5 fruit fly cellular contexts compared by ENCODE assay signal in genomic region chr2L:11072250-11072649, dm6.
TF ChIP-seq lines count a peak whose summit lies in the region.

No protein-coding gene starts in this region.

- TF ChIP-seq CTCF in whole organism, embryonic (GFP tag; optimal IDR thresholded peaks at IDR 0.05; lab: Kevin White, UChicago) = no peak

TF ChIP-seq in whole organism, 6 proteins besides CTCF, POLR2A, EP300 and RAD21:
- TF ChIP-seq EcR (GFP tag; optimal IDR thresholded peaks at IDR 0.05; lab: Kevin White, UChicago) (peak in 1 of 2 experiments; percentile 39), CG8478 (optimal IDR thresholded peaks at IDR 0.05; lab: Kevin White, UChicago) (no peak), usp (GFP tag; optimal IDR thresholded peaks at IDR 0.05; lab: Kevin White, UChicago) (no peak), pan (optimal IDR thresholded peaks at IDR 0.05; lab: Kevin White, UChicago) (peak; percentile 75), Dll (optimal IDR thresholded peaks at IDR 0.05; lab: Kevin White, UChicago) (no peak), psq (optimal IDR thresholded peaks at IDR 0.05; lab: Kevin White, UChicago) (no peak)
TF ChIP-seq in whole organism: peak in this region for 2.

TF ChIP-seq in whole organism, embryonic, 481 proteins besides CTCF, POLR2A, EP300 and RAD21 (continues in another document):
- TF ChIP-seq zfh2 (GFP tag; optimal IDR thresholded peaks at IDR 0.05; lab: Kevin White, UChicago) (no peak), CG15696 (tag; optimal IDR thresholded peaks at IDR 0.05; lab: Kevin White, UChicago) (no peak), bsh (GFP tag; optimal IDR thresholded peaks at IDR 0.05; lab: Kevin White, UChicago) (peak in 1 of 2 experiments; percentile 40), CG4730 (GFP tag; IDR thresholded peaks at IDR 0.05; lab: Robert Waterston, UW) (no peak), ssp (GFP tag; IDR thresholded peaks at IDR 0.05; lab: Robert Waterston, UW) (no peak), Drgx (GFP tag; IDR thresholded peaks at IDR 0.05; lab: Robert Waterston, UW) (peak; percentile 17; the same call in 1 of the 2 replicates), CG1647 (GFP tag; optimal IDR thresholded peaks at IDR 0.05; lab: Kevin White, UChicago) (no peak), Adf1 (GFP tag; IDR thresholded peaks at IDR 0.05; lab: Robert Waterston, UW) (no peak), CoRest (tag; optimal IDR thresholded peaks at IDR 0.05; lab: Kevin White, UChicago) (no peak), Doc3 (GFP tag; IDR thresholded peaks at IDR 0.05; lab: Robert Waterston, UW; ENCODE audit: partially characterized antibody) (no peak), cato (GFP tag; optimal IDR thresholded peaks at IDR 0.05; lab: Kevin White, UChicago; ENCODE audit: borderline replicate concordance) (no peak), Dad (GFP tag; optimal IDR thresholded peaks at IDR 0.05; lab: Kevin White, UChicago) (no peak), vvl (GFP tag; IDR thresholded peaks at IDR 0.05; lab: Robert Waterston, UW) (no peak), CG6813 (GFP tag; optimal IDR thresholded peaks at IDR 0.05; lab: Kevin White, UChicago) (no peak), MTF-1 (GFP tag; optimal IDR thresholded peaks at IDR 0.05; lab: Kevin White, UChicago; ENCODE audit: borderline replicate concordance) (no peak), ranshi (GFP tag; IDR thresholded peaks at IDR 0.05; lab: Robert Waterston, UW) (no peak), CG12219 (GFP tag; optimal IDR thresholded peaks at IDR 0.05; lab: Kevin White, UChicago) (no peak), sim (GFP tag; IDR thresholded peaks at IDR 0.05; lab: Robert Waterston, UW) (no peak), Vsx1 (GFP tag; optimal IDR thresholded peaks at IDR 0.05; lab: Kevin White, UChicago) (no peak), luna (GFP tag; optimal IDR thresholded peaks at IDR 0.05; lab: Kevin White, UChicago) (no peak), sc (optimal IDR thresholded peaks at IDR 0.05; lab: Kevin White, UChicago) (no peak), sc (GFP tag; optimal IDR thresholded peaks at IDR 0.05; lab: Kevin White, UChicago) (no peak)

TF ChIP-seq in whole organism, prepupa, 60 proteins besides CTCF, POLR2A, EP300 and RAD21 (continues in another document):
- TF ChIP-seq CG10669 (GFP tag; optimal IDR thresholded peaks at IDR 0.05; lab: Kevin White, UChicago) (peak; percentile 76), CG4318 (GFP tag; optimal IDR thresholded peaks at IDR 0.05; lab: Kevin White, UChicago) (no peak), CG9139 (GFP tag; optimal IDR thresholded peaks at IDR 0.05; lab: Kevin White, UChicago) (peak; percentile 63), Hr39 (GFP tag; optimal IDR thresholded peaks at IDR 0.05; lab: Kevin White, UChicago) (peak; percentile 79), CG6854 (GFP tag; optimal IDR thresholded peaks at IDR 0.05; lab: Kevin White, UChicago) (no peak), achi (GFP tag; optimal IDR thresholded peaks at IDR 0.05; lab: Kevin White, UChicago) (peak; percentile 63), fkh (GFP tag; optimal IDR thresholded peaks at IDR 0.05; lab: Kevin White, UChicago) (no peak), CG11762 (GFP tag; optimal IDR thresholded peaks at IDR 0.05; lab: Kevin White, UChicago; ENCODE audit: insufficient read depth) (peak; percentile 17), vri (GFP tag; optimal IDR thresholded peaks at IDR 0.05; lab: Kevin White, UChicago) (peak; percentile 71), CG3032 (tag; optimal IDR thresholded peaks at IDR 0.05; lab: Kevin White, UChicago) (peak; percentile 75), Eip78C (GFP tag; lab: Kevin White, UChicago) (peak; percentile 85), CG3919 (GFP tag; optimal IDR thresholded peaks at IDR 0.05; lab: Kevin White, UChicago) (peak; percentile 77), net (GFP tag; optimal IDR thresholded peaks at IDR 0.05; lab: Kevin White, UChicago) (peak; percentile 39), cyc (GFP tag; optimal IDR thresholded peaks at IDR 0.05; lab: Kevin White, UChicago) (peak; percentile 80), CG7368 (GFP tag; optimal IDR thresholded peaks at IDR 0.05; lab: Kevin White, UChicago) (no peak), eg (GFP tag; IDR thresholded peaks at IDR 0.05; lab: Robert Waterston, UW) (0 out of 3 replicates have a peak, but pooled peaks have one; percentile 27), pdm3 (GFP tag; optimal IDR thresholded peaks at IDR 0.05; lab: Kevin White, UChicago) (peak; percentile 70), spab (GFP tag; optimal IDR thresholded peaks at IDR 0.05; lab: Kevin White, UChicago) (peak; percentile 77), esn (GFP tag; optimal IDR thresholded peaks at IDR 0.05; lab: Kevin White, UChicago) (peak; percentile 82), Sox102F (GFP tag; optimal IDR thresholded peaks at IDR 0.05; lab: Kevin White, UChicago) (peak; percentile 77), CG10631 (GFP tag; optimal IDR thresholded peaks at IDR 0.05; lab: Kevin White, UChicago) (peak; percentile 74), CG16779 (tag; optimal IDR thresholded peaks at IDR 0.05; lab: Kevin White, UChicago) (no peak)

TF ChIP-seq in whole organism, pupa, 21 proteins besides CTCF, POLR2A, EP300 and RAD21:
- TF ChIP-seq rn (GFP tag; IDR thresholded peaks at IDR 0.05; lab: Robert Waterston, UW) (no peak), fd96Ca (GFP tag; IDR thresholded peaks at IDR 0.05; lab: Robert Waterston, UW) (peak; percentile 61; the same call in 2 of the 3 replicates), CG17806 (tag; optimal IDR thresholded peaks at IDR 0.05; lab: Kevin White, UChicago) (peak; percentile 81), CG34367 (tag; optimal IDR thresholded peaks at IDR 0.05; lab: Kevin White, UChicago) (peak; percentile 75), CG8159 (tag; optimal IDR thresholded peaks at IDR 0.05; lab: Kevin White, UChicago) (peak; percentile 78), Snoo (tag; optimal IDR thresholded peaks at IDR 0.05; lab: Kevin White, UChicago) (peak; percentile 23), CG13204 (GFP tag; optimal IDR thresholded peaks at IDR 0.05; lab: Kevin White, UChicago) (peak; percentile 23), Pif1A (GFP tag; optimal IDR thresholded peaks at IDR 0.05; lab: Kevin White, UChicago) (peak; percentile 82), EcR (GFP tag; optimal IDR thresholded peaks at IDR 0.05; lab: Kevin White, UChicago) (peak; percentile 63), CG32121 (GFP tag; IDR thresholded peaks at IDR 0.05; lab: Robert Waterston, UW) (no peak), gl (tag; optimal IDR thresholded peaks at IDR 0.05; lab: Kevin White, UChicago) (peak; percentile 57), CG14655 (GFP tag; optimal IDR thresholded peaks at IDR 0.05; lab: Kevin White, UChicago) (peak; percentile 76), CG12605 (GFP tag; IDR thresholded peaks at IDR 0.05; lab: Robert Waterston, UW) (no peak), CG4496 (GFP tag; IDR thresholded peaks at IDR 0.05; lab: Robert Waterston, UW) (peak; percentile 68; the same call in 2 of the 3 replicates), Ets98B (GFP tag; IDR thresholded peaks at IDR 0.05; lab: Robert Waterston, UW) (no peak), D1 (tag; optimal IDR thresholded peaks at IDR 0.05; lab: Kevin White, UChicago) (peak; percentile 35), CG9948 (tag; optimal IDR thresholded peaks at IDR 0.05; lab: Kevin White, UChicago) (peak; percentile 79), Pif1B (GFP tag; optimal IDR thresholded peaks at IDR 0.05; lab: Kevin White, UChicago) (peak; percentile 71), CG8301 (tag; optimal IDR thresholded peaks at IDR 0.05; lab: Kevin White, UChicago) (peak; percentile 67), CG10348 (GFP tag; IDR thresholded peaks at IDR 0.05; lab: Robert Waterston, UW) (no peak), CG15710 (tag; optimal IDR thresholded peaks at IDR 0.05; lab: Kevin White, UChicago) (peak; percentile 78)

TF ChIP-seq in whole organism, wandering third instar larva, 38 proteins besides CTCF, POLR2A, EP300 and RAD21 (continues in another document):
- peak; percentile 84 for TF ChIP-seq ey (GFP tag; optimal IDR thresholded peaks at IDR 0.05; lab: Kevin White, UChicago)
- TF ChIP-seq usp (GFP tag; optimal IDR thresholded peaks at IDR 0.05; lab: Kevin White, UChicago) = no peak
- TF ChIP-seq woc (GFP tag; optimal IDR thresholded peaks at IDR 0.05; lab: Kevin White, UChicago) = peak; percentile 88
- TF ChIP-seq lola (GFP tag; optimal IDR thresholded peaks at IDR 0.05; lab: Kevin White, UChicago) = no peak
- TF ChIP-seq Jra (GFP tag; optimal IDR thresholded peaks at IDR 0.05; lab: Kevin White, UChicago) = no peak
- no peak for TF ChIP-seq jim (GFP tag; optimal IDR thresholded peaks at IDR 0.05; lab: Kevin White, UChicago)
- TF ChIP-seq Myc (optimal IDR thresholded peaks at IDR 0.05; lab: Kevin White, UChicago) = no peak
- TF ChIP-seq Rel (GFP tag; optimal IDR thresholded peaks at IDR 0.05; lab: Kevin White, UChicago) = no peak
- no peak for TF ChIP-seq Rel (tag; optimal IDR thresholded peaks at IDR 0.05; lab: Kevin White, UChicago)
- TF ChIP-seq CG9705 (GFP tag; optimal IDR thresholded peaks at IDR 0.05; lab: Kevin White, UChicago) = no peak
- TF ChIP-seq br (GFP tag; optimal IDR thresholded peaks at IDR 0.05; lab: Kevin White, UChicago) = peak; percentile 80
- TF ChIP-seq Hr83 (GFP tag; optimal IDR thresholded peaks at IDR 0.05; lab: Kevin White, UChicago; ENCODE audit: poor library complexity, severe bottlenecking) = no peak
- TF ChIP-seq Hr78 (GFP tag; optimal IDR thresholded peaks at IDR 0.05; lab: Kevin White, UChicago) = no peak
- no peak for TF ChIP-seq brk (GFP tag; optimal IDR thresholded peaks at IDR 0.05; lab: Kevin White, UChicago)
- peak; percentile 70 for TF ChIP-seq OdsH (GFP tag; optimal IDR thresholded peaks at IDR 0.05; lab: Kevin White, UChicago)
- no peak for TF ChIP-seq Mio (GFP tag; optimal IDR thresholded peaks at IDR 0.05; lab: Kevin White, UChicago)
- TF ChIP-seq sage (GFP tag; optimal IDR thresholded peaks at IDR 0.05; lab: Kevin White, UChicago) = peak; percentile 47
- TF ChIP-seq N (GFP tag; optimal IDR thresholded peaks at IDR 0.05; lab: Kevin White, UChicago) = no peak
- TF ChIP-seq h (GFP tag; optimal IDR thresholded peaks at IDR 0.05; lab: Kevin White, UChicago) = peak; percentile 85
- peak; percentile 20 for TF ChIP-seq CrebA (GFP tag; optimal IDR thresholded peaks at IDR 0.05; lab: Kevin White, UChicago; ENCODE audit: borderline replicate concordance)
- peak; percentile 65 for TF ChIP-seq HLH106 (tag; optimal IDR thresholded peaks at IDR 0.05; lab: Kevin White, UChicago)
- TF ChIP-seq rgr (GFP tag; optimal IDR thresholded peaks at IDR 0.05; lab: Kevin White, UChicago) = peak; percentile 73
- TF ChIP-seq Dif (GFP tag; optimal IDR thresholded peaks at IDR 0.05; lab: Kevin White, UChicago; ENCODE audit: partially characterized antibody) = no peak
- TF ChIP-seq tai (GFP tag; optimal IDR thresholded peaks at IDR 0.05; lab: Kevin White, UChicago) = no peak
- peak in 1 of 2 experiments; percentile 75 for TF ChIP-seq foxo (GFP tag; optimal IDR thresholded peaks at IDR 0.05; lab: Kevin White, UChicago)
- TF ChIP-seq dmrt93B (GFP tag; optimal IDR thresholded peaks at IDR 0.05; lab: Kevin White, UChicago) = peak; percentile 48
- TF ChIP-seq Hnf4 (GFP tag; optimal IDR thresholded peaks at IDR 0.05; lab: Kevin White, UChicago) = peak; percentile 64
- peak; percentile 69 for TF ChIP-seq Sp1 (GFP tag; optimal IDR thresholded peaks at IDR 0.05; lab: Kevin White, UChicago)
- peak; percentile 74 for TF ChIP-seq psq (GFP tag; optimal IDR thresholded peaks at IDR 0.05; lab: Kevin White, UChicago)
- no peak for TF ChIP-seq CG32264 (GFP tag; optimal IDR thresholded peaks at IDR 0.05; lab: Kevin White, UChicago)
